Worm (Caenorhabditis elegans): ENCODE measurements around the gene his-35.
A peak's percentile ranks its signal among the peaks of the same experiment; 100 is the strongest.

his-35 gene

ce11 chrV:9544176-9544632 is 884 bp downstream of the his-35 start, which contains the start of gene mdf-1 (continued):
- no peak for TF ChIP-seq php-3 (GFP tag; IDR thresholded peaks at IDR 0.05)
- TF ChIP-seq mdt-29 (GFP tag; IDR thresholded peaks at IDR 0.05) = no peak
- TF ChIP-seq attf-4 (tag; optimal IDR thresholded peaks at IDR 0.05) = no peak
- no peak for TF ChIP-seq aly-2 (tag; optimal IDR thresholded peaks at IDR 0.05)
- TF ChIP-seq hlh-11 (tag; optimal IDR thresholded peaks at IDR 0.05) = peak; percentile 64
- TF ChIP-seq lir-3 (tag; optimal IDR thresholded peaks at IDR 0.05) = no peak
- TF ChIP-seq zfp-2 (tag; optimal IDR thresholded peaks at IDR 0.05) = no peak
- TF ChIP-seq zip-2 (tag; optimal IDR thresholded peaks at IDR 0.05) = no peak
- TF ChIP-seq hmg-1.1 (GFP tag; IDR thresholded peaks at IDR 0.05) = peak; percentile 45; the same call in 1 of the 2 replicates
- TF ChIP-seq ZK337.2 (GFP tag; IDR thresholded peaks at IDR 0.05) = no peak
- no peak for TF ChIP-seq ces-1 (GFP tag; optimal IDR thresholded peaks at IDR 0.05)
- no peak for TF ChIP-seq unc-62 (GFP tag; optimal IDR thresholded peaks at IDR 0.05 in 1 of 2)
- no peak for TF ChIP-seq unc-62 (tag; optimal IDR thresholded peaks at IDR 0.05)
- TF ChIP-seq pha-4 (GFP tag; IDR thresholded peaks at IDR 0.05) = 0 out of 2 replicates have a peak, but pooled peaks have one; percentile 43
- peak; percentile 38 for TF ChIP-seq pha-4 (tag; optimal IDR thresholded peaks at IDR 0.05)
- 0 out of 2 replicates have a peak, but pooled peaks have one; percentile 15 for TF ChIP-seq daf-19 (GFP tag; conservative IDR thresholded peaks at IDR 0.05)
- TF ChIP-seq F37D6.2 (tag; optimal IDR thresholded peaks at IDR 0.05) = peak; percentile 23
- no peak for TF ChIP-seq spr-3 (GFP tag; optimal IDR thresholded peaks at IDR 0.05)
- TF ChIP-seq nhr-6 (tag; optimal IDR thresholded peaks at IDR 0.05) = peak; percentile 48
- TF ChIP-seq hlh-30 (tag; optimal IDR thresholded peaks at IDR 0.05; ENCODE audit: insufficient read depth) = peak; percentile 58
- no peak for TF ChIP-seq nhr-237 (tag; optimal IDR thresholded peaks at IDR 0.05)
- TF ChIP-seq lin-39 (tag; optimal IDR thresholded peaks at IDR 0.05) = no peak
- no peak for TF ChIP-seq F49E8.2 (tag; optimal IDR thresholded peaks at IDR 0.05; ENCODE audit: borderline replicate concordance)

- TF ChIP-seq tra-1 (GFP tag; IDR thresholded peaks at IDR 0.05) (no peak), rbr-2 (tag; optimal IDR thresholded peaks at IDR 0.05) (no peak), egl-43 (GFP tag; IDR thresholded peaks at IDR 0.05) (no peak), ZK337.2 (GFP tag; IDR thresholded peaks at IDR 0.05) (no peak), fos-1 (tag; optimal IDR thresholded peaks at IDR 0.05) (no peak), R02D3.7 (tag; optimal IDR thresholded peaks at IDR 0.05) (no peak), hmg-1.1 (GFP tag; IDR thresholded peaks at IDR 0.05) (no peak), pqm-1 (tag; optimal IDR thresholded peaks at IDR 0.05) (no peak), nhr-48 (tag; optimal IDR thresholded peaks at IDR 0.05) (no peak), daf-8 (GFP tag; IDR thresholded peaks at IDR 0.05) (no peak), tag-97 (GFP tag; IDR thresholded peaks at IDR 0.05) (no peak), attf-4 (tag; optimal IDR thresholded peaks at IDR 0.05) (no peak), Y48G9A.11 (GFP tag; IDR thresholded peaks at IDR 0.05) (no peak)
Observed at ce11 chrV:9541506-9541905, 3.6 kb downstream of the his-35 start, which contains the start of gene C50F4.16. Gene C50F4.16 (minus strand): TSS chrV:9541606.

- no peak for TF ChIP-seq lsy-2 (tag; optimal IDR thresholded peaks at IDR 0.05)
- TF ChIP-seq lim-7 (GFP tag; IDR thresholded peaks at IDR 0.05) = no peak
- no peak for TF ChIP-seq mes-2 (tag; optimal IDR thresholded peaks at IDR 0.05; ENCODE audit: poor library complexity, severe bottlenecking)
- no peak for TF ChIP-seq Y5F2A.4 (GFP tag; optimal IDR thresholded peaks at IDR 0.05)
- no peak for TF ChIP-seq daf-8 (GFP tag; IDR thresholded peaks at IDR 0.05)
- no peak for TF ChIP-seq unc-39 (tag; optimal IDR thresholded peaks at IDR 0.05)
- no peak for TF ChIP-seq Y75B8A.6 (GFP tag; IDR thresholded peaks at IDR 0.05)
- TF ChIP-seq nhr-41 (GFP tag; IDR thresholded peaks at IDR 0.05) = no peak
- TF ChIP-seq skn-1 (tag; optimal IDR thresholded peaks at IDR 0.05) = no peak
- TF ChIP-seq pqm-1 (tag; optimal IDR thresholded peaks at IDR 0.05) = no peak
Observed at ce11 chrV:9539638-9540037, 5.5 kb downstream of the his-35 start, which contains the start of gene C50F4.12. Gene C50F4.12 (minus strand): TSS chrV:9539738.

Measured in whole organism, L4 larva.